Worm (Caenorhabditis elegans) whole organism, midembryonic: ENCODE measurements around the gene Y7A5A.24.

Experiments
- T22C8.4 ChIP-seq: fragments of 200-800 bp; sonication (Bioruptor generic); IDR thresholded peaks from 2 replicates; pipeline ENCODE4 v1.3.6; 2022; ENCODE audit warnings: missing genetic modification characterization, missing compliant biosample characterization
- cog-1 ChIP-seq: sonication (generic microtip); optimal IDR thresholded peaks from 2 replicates; lab custom pipeline; 2016; ENCODE audit warnings: missing genetic modification characterization, missing compliant biosample characterization
- med-1 ChIP-seq: sonication (generic microtip); optimal IDR thresholded peaks from 2 replicates; lab custom pipeline; 2017; ENCODE audit warnings: missing genetic modification characterization, mild to moderate bottlenecking, missing compliant biosample characterization, antibody characterized with exemption, missing genetic modification reagents; ENCODE audit not compliant: insufficient read depth
- ref-1 ChIP-seq: fragments of 200-800 bp; sonication (Bioruptor generic); conservative IDR thresholded peaks from 2 replicates; pipeline ENCODE4 v1.3.6; 2022; ENCODE audit warnings: missing genetic modification reagents, missing genetic modification characterization, missing compliant biosample characterization
- tab-1 ChIP-seq: fragments of 200-800 bp; sonication (Bioruptor generic); IDR thresholded peaks from 2 replicates; pipeline ENCODE4 v1.3.6; 2022; ENCODE audit warnings: missing genetic modification characterization, missing compliant biosample characterization
- ztf-23 ChIP-seq: fragments of 200-800 bp; sonication (Bioruptor generic); IDR thresholded peaks from 2 replicates; pipeline ENCODE4 v1.3.6; 2022; ENCODE audit warnings: missing genetic modification reagents, missing genetic modification characterization, missing compliant biosample characterization

- TF ChIP-seq cog-1 (tag; lab: Kevin White, UChicago) (no peak), med-1 (GFP tag; lab: Kevin White, UChicago) (no peak), ztf-23 (GFP tag; lab: Robert Waterston, UW) (no peak), tab-1 (GFP tag; lab: Robert Waterston, UW) (no peak), ref-1 (no peak), T22C8.4 (GFP tag; lab: Robert Waterston, UW) (no peak)
Observed at ce11 chrX:15822197-15822596, 40.3 kb upstream of the Y7A5A.24 start, which contains the start of gene Y7A5A.8.
